Fruit fly (Drosophila melanogaster) whole organism, adult: Measurements from ENCODE around the gene CG31103.

Source experiments
- CG11617 ChIP-seq: fragments of 200-800 bp; sonication (Bioruptor generic); optimal IDR thresholded peaks from 2 replicates; lab custom pipeline; 2017; ENCODE audit warnings: mild to moderate bottlenecking, missing biosample characterization, missing genetic modification reagents, missing genetic modification characterization
- CG12768 ChIP-seq: fragments of 200-800 bp; sonication (Bioruptor generic); optimal IDR thresholded peaks from 2 replicates; lab custom pipeline; 2017; ENCODE audit warnings: missing biosample characterization, missing genetic modification characterization, mild to moderate bottlenecking, moderate library complexity, missing genetic modification reagents
- CG14711 ChIP-seq: fragments of 200-800 bp; sonication (Bioruptor generic); optimal IDR thresholded peaks from 2 replicates; lab custom pipeline; 2018; ENCODE audit warnings: missing biosample characterization, mild to moderate bottlenecking, missing genetic modification characterization, moderate library complexity
- CG1620 ChIP-seq: fragments of 200-800 bp; sonication (Bioruptor generic); optimal IDR thresholded peaks from 2 replicates; lab custom pipeline; 2016; ENCODE audit warnings: missing biosample characterization, missing genetic modification characterization
- CG33017 ChIP-seq: fragments of 200-800 bp; sonication (Bioruptor generic); optimal IDR thresholded peaks from 2 replicates; lab custom pipeline; 2018; ENCODE audit warnings: missing biosample characterization, mild to moderate bottlenecking, missing genetic modification characterization, moderate library complexity
- CG5204 ChIP-seq: fragments of 200-800 bp; sonication (Bioruptor generic); optimal IDR thresholded peaks from 2 replicates; lab custom pipeline; 2016; ENCODE audit warnings: missing biosample characterization, missing genetic modification characterization
- CG7045 ChIP-seq: fragments of 200-800 bp; sonication (Bioruptor generic); optimal IDR thresholded peaks from 2 replicates; lab custom pipeline; 2017; ENCODE audit warnings: missing biosample characterization, mild to moderate bottlenecking, missing genetic modification characterization
- CG7101 ChIP-seq: fragments of 200-800 bp; sonication (Bioruptor generic); optimal IDR thresholded peaks from 2 replicates; lab custom pipeline; 2018; ENCODE audit warnings: missing biosample characterization, mild to moderate bottlenecking, missing genetic modification characterization, moderate library complexity
- Clk ChIP-seq: fragments of 200-800 bp; sonication (Bioruptor generic); optimal IDR thresholded peaks from 2 replicates; lab custom pipeline; 2017; ENCODE audit warnings: missing biosample characterization, missing genetic modification characterization
- Crg-1 ChIP-seq: fragments of 200-800 bp; sonication (Bioruptor generic); optimal IDR thresholded peaks from 2 replicates; lab custom pipeline; 2016; ENCODE audit warnings: missing biosample characterization, missing genetic modification characterization
- Hr96 ChIP-seq: fragments of 200-800 bp; sonication (Bioruptor generic); optimal IDR thresholded peaks from 2 replicates; lab custom pipeline; 2016; ENCODE audit warnings: missing biosample characterization, missing genetic modification characterization
- Mnt ChIP-seq: fragments of 200-800 bp; sonication (Bioruptor generic); optimal IDR thresholded peaks from 2 replicates; lab custom pipeline; 2016; ENCODE audit warnings: missing biosample characterization, mild to moderate bottlenecking, missing genetic modification characterization
- bab1 ChIP-seq: fragments of 200-800 bp; sonication (Bioruptor generic); optimal IDR thresholded peaks from 3 replicates; lab custom pipeline; 2019; ENCODE audit warnings: missing biosample characterization, mild to moderate bottlenecking, missing genetic modification characterization, moderate library complexity
- cic ChIP-seq: fragments of 200-800 bp; sonication (Bioruptor generic); optimal IDR thresholded peaks from 2 replicates; lab custom pipeline; 2017; ENCODE audit warnings: missing biosample characterization, mild to moderate bottlenecking, missing genetic modification characterization, moderate library complexity
- cnc ChIP-seq, 2 experiments: fragments of >200 bp; optimal IDR thresholded peaks; 2 replicates each; lab custom pipeline; 2017
- kay ChIP-seq: fragments of 200-800 bp; sonication (Bioruptor generic); peaks from one replicate; lab custom pipeline; 2016; ENCODE audit warnings: missing biosample characterization, missing genetic modification characterization, borderline replicate concordance
- ovo ChIP-seq: fragments of 200-800 bp; sonication (Bioruptor generic); optimal IDR thresholded peaks from 2 replicates; lab custom pipeline; 2016; ENCODE audit warnings: missing biosample characterization, missing genetic modification characterization
- pad ChIP-seq: fragments of 200-800 bp; sonication (Bioruptor generic); optimal IDR thresholded peaks from 3 replicates; lab custom pipeline; 2017; ENCODE audit warnings: missing biosample characterization, missing genetic modification characterization, mild to moderate bottlenecking, moderate library complexity, missing genetic modification reagents
- tj ChIP-seq: fragments of 200-800 bp; sonication (Bioruptor generic); optimal IDR thresholded peaks from 3 replicates; lab custom pipeline; 2017; ENCODE audit warnings: missing biosample characterization, mild to moderate bottlenecking, missing genetic modification characterization, moderate library complexity
- toe ChIP-seq: fragments of 200-800 bp; sonication (Bioruptor generic); optimal IDR thresholded peaks from 2 replicates; lab custom pipeline; 2016; ENCODE audit warnings: missing biosample characterization, missing genetic modification characterization

CG31103 gene

DNA sequence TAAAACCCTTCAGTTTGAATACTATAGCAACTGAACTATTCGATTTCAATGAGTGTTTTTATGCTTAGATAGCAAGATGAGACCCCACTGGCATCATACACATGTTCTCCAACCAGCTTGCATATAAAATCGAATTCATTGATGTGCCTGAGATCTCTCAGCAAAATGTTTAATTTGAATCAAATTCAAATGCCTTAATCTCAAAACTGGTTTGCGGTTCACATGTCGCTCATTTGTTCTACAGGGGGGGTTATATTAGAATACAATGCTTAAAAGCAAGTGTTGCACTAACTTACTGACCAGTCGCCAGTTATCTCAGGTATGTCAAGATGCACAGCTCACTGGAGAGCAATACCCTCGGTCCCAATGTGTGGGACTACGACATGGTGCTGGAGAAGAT lies at the start of gene CG31103:
CG31103 (plus strand) TSS at position 301 of the 400 bp plus-strand sequence.
- TF ChIP-seq cic (GFP tag; lab: Kevin White, UChicago) (peak; percentile 6), CG5204 (GFP tag; lab: Kevin White, UChicago) (no peak)

DNA sequence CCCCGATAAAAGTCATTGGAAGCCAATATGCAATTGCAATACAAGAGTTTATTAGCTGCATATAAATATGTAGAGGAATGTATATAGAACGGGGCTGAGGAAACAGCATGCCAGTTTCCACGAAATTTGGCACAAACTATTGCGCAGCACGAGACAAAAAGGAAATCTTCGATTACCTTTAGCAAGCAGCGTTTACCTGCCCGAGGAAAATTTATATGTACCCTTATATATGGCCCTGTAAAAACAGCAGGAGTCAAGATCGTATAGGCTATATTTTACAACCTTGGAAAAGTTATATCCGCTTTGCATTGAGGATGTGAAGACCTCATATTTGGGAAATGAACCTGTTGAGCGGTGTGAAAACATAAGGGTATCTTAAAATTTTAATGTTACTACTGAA lies 46.8 kb upstream of the CG31103 start:
- no peak for TF ChIP-seq Crg-1 (GFP tag; lab: Kevin White, UChicago)
- TF ChIP-seq CG5204 (GFP tag; lab: Kevin White, UChicago): no peak
- no peak for TF ChIP-seq bab1
- no peak for TF ChIP-seq kay
- no peak for TF ChIP-seq CG14711 (tag; lab: Kevin White, UChicago)
- no peak for TF ChIP-seq tj (GFP tag; lab: Kevin White, UChicago)
- TF ChIP-seq Hr96 (GFP tag; lab: Kevin White, UChicago): no peak
- no peak for TF ChIP-seq CG12768
- TF ChIP-seq toe: no peak
- TF ChIP-seq CG7045: no peak
- TF ChIP-seq ovo (GFP tag; lab: Kevin White, UChicago): no peak
- TF ChIP-seq CG1620 (GFP tag; lab: Kevin White, UChicago): no peak
- no peak for TF ChIP-seq cic (GFP tag; lab: Kevin White, UChicago)

- TF ChIP-seq cic (GFP tag; lab: Kevin White, UChicago): no peak
- TF ChIP-seq CG11617 (GFP tag; lab: Kevin White, UChicago): no peak
- no peak for TF ChIP-seq toe
- TF ChIP-seq Clk (GFP tag; lab: Kevin White, UChicago): no peak
- no peak for TF ChIP-seq Hr96 (GFP tag; lab: Kevin White, UChicago)
- no peak for TF ChIP-seq CG7045
- TF ChIP-seq CG12768: no peak
- no peak for TF ChIP-seq Mnt (GFP tag; lab: Kevin White, UChicago)
- no peak for TF ChIP-seq CG7101
- TF ChIP-seq cnc (optimal IDR thresholded peaks at IDR 0.05; lab: Kevin White, UChicago): no peak
- no peak for TF ChIP-seq ovo (GFP tag; lab: Kevin White, UChicago)
- TF ChIP-seq tj (GFP tag; lab: Kevin White, UChicago): no peak
These were observed 46.1 kb upstream of the CG31103 start for dm6 chr3R:25172976-25173375.

dm6 chr3R:25174244-25174643 lies 44.9 kb upstream of the CG31103 start:
- no peak for TF ChIP-seq bab1
- TF ChIP-seq Crg-1 (GFP tag; lab: Kevin White, UChicago): no peak
- no peak for TF ChIP-seq tj (GFP tag; lab: Kevin White, UChicago)
- no peak for TF ChIP-seq CG12768
- TF ChIP-seq cnc (optimal IDR thresholded peaks at IDR 0.05; lab: Kevin White, UChicago): no peak
- TF ChIP-seq Clk (GFP tag; lab: Kevin White, UChicago): no peak
- TF ChIP-seq CG33017 (tag; lab: Kevin White, UChicago): no peak
- no peak for TF ChIP-seq CG7101
- TF ChIP-seq CG5204 (GFP tag; lab: Kevin White, UChicago): no peak
- TF ChIP-seq pad (GFP tag; lab: Kevin White, UChicago): no peak
- TF ChIP-seq CG14711 (tag; lab: Kevin White, UChicago): no peak
- TF ChIP-seq ovo (GFP tag; lab: Kevin White, UChicago): no peak
- TF ChIP-seq cic (GFP tag; lab: Kevin White, UChicago): no peak
- no peak for TF ChIP-seq Mnt (GFP tag; lab: Kevin White, UChicago)

- TF ChIP-seq CG1620 (GFP tag; lab: Kevin White, UChicago) (no peak), Mnt (GFP tag; lab: Kevin White, UChicago) (no peak), Clk (GFP tag; lab: Kevin White, UChicago) (no peak), tj (GFP tag; lab: Kevin White, UChicago) (no peak), CG11617 (GFP tag; lab: Kevin White, UChicago) (no peak), cic (GFP tag; lab: Kevin White, UChicago) (no peak), CG5204 (GFP tag; lab: Kevin White, UChicago) (no peak), CG33017 (tag; lab: Kevin White, UChicago) (no peak), CG7101 (no peak), cnc (optimal IDR thresholded peaks at IDR 0.05; lab: Kevin White, UChicago) (no peak), kay (no peak), ovo (GFP tag; lab: Kevin White, UChicago) (no peak), pad (GFP tag; lab: Kevin White, UChicago) (no peak), Hr96 (GFP tag; lab: Kevin White, UChicago) (no peak), toe (no peak), Crg-1 (GFP tag; lab: Kevin White, UChicago) (no peak), CG7045 (no peak), CG12768 (no peak), CG14711 (tag; lab: Kevin White, UChicago) (no peak), bab1 (no peak)
These were observed 42.6 kb upstream of the CG31103 start for dm6 chr3R:25176517-25176916.

dm6 chr3R:25177429-25177828 lies 41.7 kb upstream of the CG31103 start:
- no peak for TF ChIP-seq CG7101
- TF ChIP-seq bab1: no peak
- no peak for TF ChIP-seq pad (GFP tag; lab: Kevin White, UChicago)
- no peak for TF ChIP-seq CG33017 (tag; lab: Kevin White, UChicago)
- TF ChIP-seq toe: no peak

dm6 chr3R:25178521-25178920 lies 40.6 kb upstream of the CG31103 start:
- TF ChIP-seq CG12768: no peak
- no peak for TF ChIP-seq cnc (optimal IDR thresholded peaks at IDR 0.05; lab: Kevin White, UChicago)
- no peak for TF ChIP-seq CG33017 (tag; lab: Kevin White, UChicago)
- TF ChIP-seq Hr96 (GFP tag; lab: Kevin White, UChicago): no peak
- TF ChIP-seq cic (GFP tag; lab: Kevin White, UChicago): no peak
- no peak for TF ChIP-seq kay
- TF ChIP-seq CG14711 (tag; lab: Kevin White, UChicago): no peak
